Worm (Caenorhabditis elegans): ENCODE data around the gene ile-2.

Gene ile-2

ce11 chrX:760579-760978 is 7.8 kb upstream of the ile-2 start (continued):
- TF ChIP-seq T26A8.4 (GFP tag; IDR thresholded peaks at IDR 0.05) (no peak), dmd-9 (GFP tag; IDR thresholded peaks at IDR 0.05) (no peak), ceh-28 (tag; optimal IDR thresholded peaks at IDR 0.05) (no peak), gei-8 (GFP tag; optimal IDR thresholded peaks at IDR 0.05) (no peak), ceh-20 (GFP tag; IDR thresholded peaks at IDR 0.05) (no peak), aha-1 (tag) (peak; percentile 98), lin-15B (tag; optimal IDR thresholded peaks at IDR 0.05) (no peak), lsy-2 (tag; optimal IDR thresholded peaks at IDR 0.05) (peak in 1 of 2 experiments; percentile 50), php-3 (GFP tag; IDR thresholded peaks at IDR 0.05) (no peak), nhr-10 (tag; optimal IDR thresholded peaks at IDR 0.05) (no peak), dve-1 (tag; optimal IDR thresholded peaks at IDR 0.05; ENCODE audit: insufficient read depth) (peak; percentile 26), F26F4.8 (GFP tag; conservative IDR thresholded peaks at IDR 0.05) (no peak), rbr-2 (tag; optimal IDR thresholded peaks at IDR 0.05) (peak; percentile 10), nhr-6 (tag; optimal IDR thresholded peaks at IDR 0.05) (peak; percentile 12), nhr-41 (GFP tag; IDR thresholded peaks at IDR 0.05) (no peak), hlh-11 (tag; optimal IDR thresholded peaks at IDR 0.05) (peak; percentile 32), spr-3 (GFP tag; optimal IDR thresholded peaks at IDR 0.05) (no peak), lin-38 (GFP tag; IDR thresholded peaks at IDR 0.05) (no peak), hlh-30 (tag; optimal IDR thresholded peaks at IDR 0.05; ENCODE audit: insufficient read depth) (peak; percentile 39), ztf-7 (tag; optimal IDR thresholded peaks at IDR 0.05) (no peak), mep-1 (tag; optimal IDR thresholded peaks at IDR 0.05) (peak; percentile 44), nhr-11 (tag; optimal IDR thresholded peaks at IDR 0.05) (no peak), skn-1 (tag; optimal IDR thresholded peaks at IDR 0.05) (no peak), zip-11 (GFP tag; IDR thresholded peaks at IDR 0.05) (no peak), arid-1 (GFP tag; conservative IDR thresholded peaks at IDR 0.05) (no peak)

- peak; percentile 39 for TF ChIP-seq aha-1 (tag)
- TF ChIP-seq hlh-30 (tag; optimal IDR thresholded peaks at IDR 0.05; ENCODE audit: insufficient read depth), result no peak
Measured at ce11 chrX:763452-763851, 4.9 kb upstream of the ile-2 start, which contains the start of gene dyf-11. Gene dyf-11 (plus strand): TSS chrX:763752.

ce11 chrX:769550-769949 is 1.2 kb downstream of the ile-2 start:
- TF ChIP-seq Y75B8A.6 (GFP tag; IDR thresholded peaks at IDR 0.05) (no peak), unc-62 (GFP tag; optimal IDR thresholded peaks at IDR 0.05 in 1 of 2) (peak in 1 of 2 experiments; percentile 47), unc-62 (tag; optimal IDR thresholded peaks at IDR 0.05) (no peak), aha-1 (tag) (peak; percentile 95)

ce11 chrX:770537-770936 is 2.1 kb downstream of the ile-2 start, which contains the start of gene T04G9.7:
Gene T04G9.7 (plus strand): TSS chrX:770837.
- TF ChIP-seq hlh-11 (tag; optimal IDR thresholded peaks at IDR 0.05) (no peak), dmd-9 (GFP tag; IDR thresholded peaks at IDR 0.05) (no peak), snpc-1.2 (GFP tag; IDR thresholded peaks at IDR 0.05) (no peak), aha-1 (tag) (no peak), spr-1 (tag; optimal IDR thresholded peaks at IDR 0.05) (no peak), lin-13 (GFP tag; optimal IDR thresholded peaks at IDR 0.05) (no peak), skn-1 (tag; optimal IDR thresholded peaks at IDR 0.05) (no peak), madf-9 (GFP tag; conservative IDR thresholded peaks at IDR 0.05) (no peak), tag-97 (GFP tag; IDR thresholded peaks at IDR 0.05) (no peak)

ce11 chrX:772184-772583 is 3.8 kb downstream of the ile-2 start, which contains the start of gene T04G9.4:
Gene T04G9.4 (plus strand): TSS chrX:772476.
- no peak for TF ChIP-seq mdl-1 (tag; optimal IDR thresholded peaks at IDR 0.05)
- TF ChIP-seq nhr-42 (GFP tag; IDR thresholded peaks at IDR 0.05), result no peak
- no peak for TF ChIP-seq unc-39 (tag; optimal IDR thresholded peaks at IDR 0.05)
- TF ChIP-seq attf-4 (tag; optimal IDR thresholded peaks at IDR 0.05), result no peak
- TF ChIP-seq ctbp-1 (GFP tag; IDR thresholded peaks at IDR 0.05), result no peak
